Worm (Caenorhabditis elegans): ENCODE measurements around the gene oac-4.

oac-4 gene

ce11 chrII:3835915-3836314, at the start of gene oac-4:
oac-4 (minus strand) TSS chrII:3836015.
- no peak for TF ChIP-seq him-1 (tag; optimal IDR thresholded peaks at IDR 0.05)
- TF ChIP-seq W03F9.2 (tag; optimal IDR thresholded peaks at IDR 0.05): no peak
- no peak for TF ChIP-seq dao-5 (tag; optimal IDR thresholded peaks at IDR 0.05)

ce11 chrII:3879945-3880344, 44.1 kb upstream of the oac-4 start, which contains the start of gene nhr-166:
nhr-166 (plus strand) TSS chrII:3880245.
- TF ChIP-seq W03F9.2 (tag; optimal IDR thresholded peaks at IDR 0.05): no peak
- TF ChIP-seq him-1 (tag; optimal IDR thresholded peaks at IDR 0.05): no peak
- no peak for TF ChIP-seq dao-5 (tag; optimal IDR thresholded peaks at IDR 0.05)

- no peak for TF ChIP-seq him-1 (tag; optimal IDR thresholded peaks at IDR 0.05)
- no peak for TF ChIP-seq dao-5 (tag; optimal IDR thresholded peaks at IDR 0.05)
- no peak for TF ChIP-seq W03F9.2 (tag; optimal IDR thresholded peaks at IDR 0.05)
These were observed 42.5 kb upstream of the oac-4 start, which contains the start of gene srh-250 for ce11 chrII:3878330-3878729. srh-250 (plus strand) TSS chrII:3878630.

ce11 chrII:3877874-3878273, 42.1 kb upstream of the oac-4 start, which contains the start of gene sdz-7:
sdz-7 (minus strand) TSS chrII:3877974.
- TF ChIP-seq him-1 (tag; optimal IDR thresholded peaks at IDR 0.05) (no peak), dao-5 (tag; optimal IDR thresholded peaks at IDR 0.05) (no peak), W03F9.2 (tag; optimal IDR thresholded peaks at IDR 0.05) (no peak)

- TF ChIP-seq W03F9.2 (tag; optimal IDR thresholded peaks at IDR 0.05) (no peak), dao-5 (tag; optimal IDR thresholded peaks at IDR 0.05) (no peak), him-1 (tag; optimal IDR thresholded peaks at IDR 0.05) (no peak)
These were observed 41.3 kb upstream of the oac-4 start, which contains the start of gene nep-3 for ce11 chrII:3877127-3877526. nep-3 (minus strand) TSS chrII:3877227.

ce11 chrII:3869601-3870000, 33.8 kb upstream of the oac-4 start, which contains the start of gene oac-10:
oac-10 (plus strand) TSS chrII:3869901.
- TF ChIP-seq W03F9.2 (tag; optimal IDR thresholded peaks at IDR 0.05): no peak
- no peak for TF ChIP-seq him-1 (tag; optimal IDR thresholded peaks at IDR 0.05)
- no peak for TF ChIP-seq dao-5 (tag; optimal IDR thresholded peaks at IDR 0.05)

- TF ChIP-seq W03F9.2 (tag; optimal IDR thresholded peaks at IDR 0.05): no peak
- no peak for TF ChIP-seq him-1 (tag; optimal IDR thresholded peaks at IDR 0.05)
- no peak for TF ChIP-seq dao-5 (tag; optimal IDR thresholded peaks at IDR 0.05)
These were observed 28.8 kb upstream of the oac-4 start, which contains the start of gene nhr-261 for ce11 chrII:3864652-3865051. nhr-261 (minus strand) TSS chrII:3864752.

- no peak for TF ChIP-seq W03F9.2 (tag; optimal IDR thresholded peaks at IDR 0.05)
- TF ChIP-seq dao-5 (tag; optimal IDR thresholded peaks at IDR 0.05): no peak
- TF ChIP-seq him-1 (tag; optimal IDR thresholded peaks at IDR 0.05): no peak
These were observed 26.2 kb upstream of the oac-4 start for ce11 chrII:3862053-3862452.

ce11 chrII:3860826-3861225, 25.0 kb upstream of the oac-4 start, which contains the start of gene oac-11:
oac-11 (minus strand) TSS chrII:3860926.
- TF ChIP-seq W03F9.2 (tag; optimal IDR thresholded peaks at IDR 0.05) (no peak), dao-5 (tag; optimal IDR thresholded peaks at IDR 0.05) (no peak), him-1 (tag; optimal IDR thresholded peaks at IDR 0.05) (no peak)

ce11 chrII:3852654-3853053, 16.8 kb upstream of the oac-4 start, which contains the start of gene nhr-257:
nhr-257 (plus strand) TSS chrII:3852954.
- TF ChIP-seq W03F9.2 (tag; optimal IDR thresholded peaks at IDR 0.05) (no peak), dao-5 (tag; optimal IDR thresholded peaks at IDR 0.05) (no peak), him-1 (tag; optimal IDR thresholded peaks at IDR 0.05) (no peak)

ce11 chrII:3850655-3851054, 14.8 kb upstream of the oac-4 start, which contains the start of gene nhr-72:
nhr-72 (minus strand) TSS chrII:3850755.
- TF ChIP-seq him-1 (tag; optimal IDR thresholded peaks at IDR 0.05) (no peak), W03F9.2 (tag; optimal IDR thresholded peaks at IDR 0.05) (no peak), dao-5 (tag; optimal IDR thresholded peaks at IDR 0.05) (no peak)

ce11 chrII:3846028-3846427, 10.2 kb upstream of the oac-4 start, which contains the start of gene C17A2.2:
C17A2.2 (plus strand) TSS chrII:3846328.
- no peak for TF ChIP-seq dao-5 (tag; optimal IDR thresholded peaks at IDR 0.05)
- TF ChIP-seq him-1 (tag; optimal IDR thresholded peaks at IDR 0.05): no peak
- no peak for TF ChIP-seq W03F9.2 (tag; optimal IDR thresholded peaks at IDR 0.05)

- TF ChIP-seq W03F9.2 (tag; optimal IDR thresholded peaks at IDR 0.05): no peak
- TF ChIP-seq dao-5 (tag; optimal IDR thresholded peaks at IDR 0.05): no peak
- no peak for TF ChIP-seq him-1 (tag; optimal IDR thresholded peaks at IDR 0.05)
These were observed 7.5 kb upstream of the oac-4 start, which contains the start of the genes C17A2.7 and C17A2.3 for ce11 chrII:3843305-3843704. C17A2.7 (minus strand) TSS chrII:3843405. C17A2.3 (plus strand) TSS chrII:3843609.

- TF ChIP-seq him-1 (tag; optimal IDR thresholded peaks at IDR 0.05) (no peak), W03F9.2 (tag; optimal IDR thresholded peaks at IDR 0.05) (no peak), dao-5 (tag; optimal IDR thresholded peaks at IDR 0.05) (no peak)
These were observed 3.7 kb upstream of the oac-4 start, which contains the start of gene C17A2.4 for ce11 chrII:3839562-3839961. C17A2.4 (plus strand) TSS chrII:3839862.

- TF ChIP-seq him-1 (tag; optimal IDR thresholded peaks at IDR 0.05) (no peak), W03F9.2 (tag; optimal IDR thresholded peaks at IDR 0.05) (no peak), dao-5 (tag; optimal IDR thresholded peaks at IDR 0.05) (no peak)
These were observed 3.4 kb downstream of the oac-4 start, which contains the start of gene F54D10.9 for ce11 chrII:3832383-3832782. F54D10.9 (minus strand) TSS chrII:3832483.
